4 fruit fly cellular contexts compared by ENCODE assay signal in genomic region chr2L:20647240-20647908, dm6.
TF ChIP-seq lines count a peak whose summit lies in the region.

No protein-coding gene starts in this region.

- TF ChIP-seq CTCF in whole organism, embryonic (GFP tag; optimal IDR thresholded peaks at IDR 0.05; lab: Kevin White, UChicago), result peak; percentile 53

TF ChIP-seq in whole organism, adult, 20 proteins besides CTCF, POLR2A, EP300 and RAD21:
- TF ChIP-seq CG5204 (GFP tag; optimal IDR thresholded peaks at IDR 0.05; lab: Kevin White, UChicago) (no peak), bab1 (GFP tag; optimal IDR thresholded peaks at IDR 0.05; lab: Kevin White, UChicago) (no peak), kay (GFP tag; lab: Kevin White, UChicago; ENCODE audit: borderline replicate concordance) (peak; percentile 92), CG14711 (tag; optimal IDR thresholded peaks at IDR 0.05; lab: Kevin White, UChicago) (peak; percentile 22), Hr96 (GFP tag; optimal IDR thresholded peaks at IDR 0.05; lab: Kevin White, UChicago) (no peak), CG11617 (GFP tag; optimal IDR thresholded peaks at IDR 0.05; lab: Kevin White, UChicago) (peak; percentile 15), pad (GFP tag; optimal IDR thresholded peaks at IDR 0.05; lab: Kevin White, UChicago) (no peak), CG33017 (tag; optimal IDR thresholded peaks at IDR 0.05; lab: Kevin White, UChicago) (no peak), tj (GFP tag; optimal IDR thresholded peaks at IDR 0.05; lab: Kevin White, UChicago) (no peak), Mnt (GFP tag; optimal IDR thresholded peaks at IDR 0.05; lab: Kevin White, UChicago) (peak; percentile 97), Crg-1 (GFP tag; optimal IDR thresholded peaks at IDR 0.05; lab: Kevin White, UChicago) (peak; percentile 22), CG7045 (GFP tag; optimal IDR thresholded peaks at IDR 0.05; lab: Kevin White, UChicago) (no peak), ovo (GFP tag; optimal IDR thresholded peaks at IDR 0.05; lab: Kevin White, UChicago) (no peak), Clk (GFP tag; optimal IDR thresholded peaks at IDR 0.05; lab: Kevin White, UChicago) (no peak), CG1620 (GFP tag; optimal IDR thresholded peaks at IDR 0.05; lab: Kevin White, UChicago) (peak; percentile 3), CG7101 (tag; optimal IDR thresholded peaks at IDR 0.05; lab: Kevin White, UChicago) (peak; percentile 1), toe (GFP tag; optimal IDR thresholded peaks at IDR 0.05; lab: Kevin White, UChicago) (peak; percentile 25), CG12768 (GFP tag; optimal IDR thresholded peaks at IDR 0.05; lab: Kevin White, UChicago) (no peak), cnc (optimal IDR thresholded peaks at IDR 0.05; lab: Kevin White, UChicago) (no peak), cic (GFP tag; optimal IDR thresholded peaks at IDR 0.05; lab: Kevin White, UChicago) (no peak)

TF ChIP-seq in whole organism, embryonic, 481 proteins besides CTCF, POLR2A, EP300 and RAD21 (continues in another document):
- TF ChIP-seq CG5245 (GFP tag; optimal IDR thresholded peaks at IDR 0.05; lab: Kevin White, UChicago) (no peak), Trl (optimal IDR thresholded peaks at IDR 0.05; lab: Kevin White, UChicago) (no peak), Trl (GFP tag; optimal IDR thresholded peaks at IDR 0.05; lab: Kevin White, UChicago) (no peak), Dek (tag; optimal IDR thresholded peaks at IDR 0.05; lab: Kevin White, UChicago) (no peak), pb (GFP tag; optimal IDR thresholded peaks at IDR 0.05; lab: Kevin White, UChicago) (no peak), CG2875 (GFP tag; optimal IDR thresholded peaks at IDR 0.05; lab: Kevin White, UChicago) (no peak), MBD-R2 (GFP tag; IDR thresholded peaks at IDR 0.05; lab: Robert Waterston, UW) (no peak), wdn (GFP tag; IDR thresholded peaks at IDR 0.05; lab: Robert Waterston, UW) (no peak), GATAe (GFP tag; conservative IDR thresholded peaks at IDR 0.05; lab: Robert Waterston, UW) (no peak), hkb (optimal IDR thresholded peaks at IDR 0.05; lab: Kevin White, UChicago) (no peak), hkb (GFP tag; IDR thresholded peaks at IDR 0.05; lab: Robert Waterston, UW) (no peak), Nf-YB (GFP tag; optimal IDR thresholded peaks at IDR 0.05; lab: Kevin White, UChicago) (no peak), croc (GFP tag; conservative IDR thresholded peaks at IDR 0.05; lab: Robert Waterston, UW) (no peak), ap (GFP tag; IDR thresholded peaks at IDR 0.05; lab: Robert Waterston, UW) (no peak), salm (tag; optimal IDR thresholded peaks at IDR 0.05; lab: Kevin White, UChicago) (no peak), Max (GFP tag; optimal IDR thresholded peaks at IDR 0.05; lab: Kevin White, UChicago) (peak; percentile 84), disco-r (GFP tag; optimal IDR thresholded peaks at IDR 0.05; lab: Kevin White, UChicago) (no peak), CG10209 (GFP tag; optimal IDR thresholded peaks at IDR 0.05; lab: Kevin White, UChicago) (no peak), bab2 (GFP tag; optimal IDR thresholded peaks at IDR 0.05; lab: Kevin White, UChicago) (no peak), CG1603 (tag; optimal IDR thresholded peaks at IDR 0.05; lab: Kevin White, UChicago) (peak; percentile 42), tx (GFP tag; optimal IDR thresholded peaks at IDR 0.05; lab: Kevin White, UChicago) (no peak), CG4424 (GFP tag; optimal IDR thresholded peaks at IDR 0.05; lab: Kevin White, UChicago) (no peak), CG2199 (GFP tag; IDR thresholded peaks at IDR 0.05; lab: Robert Waterston, UW) (no peak), Adf1 (GFP tag; IDR thresholded peaks at IDR 0.05; lab: Robert Waterston, UW) (no peak), insv (GFP tag; optimal IDR thresholded peaks at IDR 0.05; lab: Kevin White, UChicago) (no peak), inv (GFP tag; IDR thresholded peaks at IDR 0.05; lab: Robert Waterston, UW; ENCODE audit: partially characterized antibody) (no peak), wor (GFP tag; IDR thresholded peaks at IDR 0.05; lab: Robert Waterston, UW) (no peak)

TF ChIP-seq in whole organism, prepupa, 60 proteins besides CTCF, POLR2A, EP300 and RAD21:
- TF ChIP-seq CG6854 (GFP tag; optimal IDR thresholded peaks at IDR 0.05; lab: Kevin White, UChicago) (no peak), Ets21C (GFP tag; optimal IDR thresholded peaks at IDR 0.05; lab: Kevin White, UChicago) (no peak), OdsH (GFP tag; optimal IDR thresholded peaks at IDR 0.05; lab: Kevin White, UChicago) (no peak), Lpt (GFP tag; optimal IDR thresholded peaks at IDR 0.05; lab: Kevin White, UChicago) (no peak), vri (GFP tag; optimal IDR thresholded peaks at IDR 0.05; lab: Kevin White, UChicago) (no peak), CG4318 (GFP tag; optimal IDR thresholded peaks at IDR 0.05; lab: Kevin White, UChicago) (no peak), achi (GFP tag; optimal IDR thresholded peaks at IDR 0.05; lab: Kevin White, UChicago) (no peak), CG34406 (GFP tag; optimal IDR thresholded peaks at IDR 0.05; lab: Kevin White, UChicago) (no peak), CG16779 (tag; optimal IDR thresholded peaks at IDR 0.05; lab: Kevin White, UChicago) (no peak), Gug (GFP tag; IDR thresholded peaks at IDR 0.05; lab: Robert Waterston, UW) (no peak), CG6808 (GFP tag; optimal IDR thresholded peaks at IDR 0.05; lab: Kevin White, UChicago) (no peak), svp (GFP tag; lab: Kevin White, UChicago) (peak; percentile 63), Eip93F (GFP tag; optimal IDR thresholded peaks at IDR 0.05; lab: Kevin White, UChicago) (no peak), dsx (GFP tag; optimal IDR thresholded peaks at IDR 0.05; lab: Kevin White, UChicago; ENCODE audit: poor library complexity, severe bottlenecking) (no peak), CG8632 (GFP tag; optimal IDR thresholded peaks at IDR 0.05; lab: Kevin White, UChicago) (no peak), ss (GFP tag; optimal IDR thresholded peaks at IDR 0.05; lab: Kevin White, UChicago) (no peak), Eip78C (GFP tag; lab: Kevin White, UChicago) (peak; percentile 48), CG6163 (GFP tag; IDR thresholded peaks at IDR 0.05; lab: Robert Waterston, UW) (no peak), fkh (GFP tag; optimal IDR thresholded peaks at IDR 0.05; lab: Kevin White, UChicago) (peak; percentile 38), Blimp-1 (GFP tag; optimal IDR thresholded peaks at IDR 0.05; lab: Kevin White, UChicago) (no peak), fd85E (GFP tag; optimal IDR thresholded peaks at IDR 0.05; lab: Kevin White, UChicago) (no peak), esn (GFP tag; optimal IDR thresholded peaks at IDR 0.05; lab: Kevin White, UChicago) (peak; percentile 7), CG10669 (GFP tag; optimal IDR thresholded peaks at IDR 0.05; lab: Kevin White, UChicago) (no peak), CG1621 (tag; optimal IDR thresholded peaks at IDR 0.05; lab: Kevin White, UChicago) (no peak), CG10631 (GFP tag; optimal IDR thresholded peaks at IDR 0.05; lab: Kevin White, UChicago) (no peak)
TF ChIP-seq in whole organism, prepupa: peak in this region for 4.

TF ChIP-seq in whole organism, wandering third instar larva, 38 proteins besides CTCF, POLR2A, EP300 and RAD21:
- TF ChIP-seq woc (GFP tag; optimal IDR thresholded peaks at IDR 0.05; lab: Kevin White, UChicago) (no peak), dl (GFP tag; optimal IDR thresholded peaks at IDR 0.05; lab: Kevin White, UChicago; ENCODE audit: insufficient read depth in 1 of 2, partially characterized antibody in 2 of 2) (no peak), Abd-B (GFP tag; optimal IDR thresholded peaks at IDR 0.05; lab: Kevin White, UChicago) (no peak), h (GFP tag; optimal IDR thresholded peaks at IDR 0.05; lab: Kevin White, UChicago) (peak; percentile 11), CG32264 (GFP tag; optimal IDR thresholded peaks at IDR 0.05; lab: Kevin White, UChicago) (peak; percentile 6), Rel (GFP tag; optimal IDR thresholded peaks at IDR 0.05; lab: Kevin White, UChicago) (no peak), Rel (tag; optimal IDR thresholded peaks at IDR 0.05; lab: Kevin White, UChicago) (peak; percentile 89), Dfd (GFP tag; optimal IDR thresholded peaks at IDR 0.05; lab: Kevin White, UChicago) (no peak), CrebA (GFP tag; optimal IDR thresholded peaks at IDR 0.05; lab: Kevin White, UChicago; ENCODE audit: borderline replicate concordance) (no peak), rgr (GFP tag; optimal IDR thresholded peaks at IDR 0.05; lab: Kevin White, UChicago) (peak; percentile 23)
TF ChIP-seq in whole organism, wandering third instar larva: peak in this region for 4.
